Worm (Caenorhabditis elegans) whole organism, L4/young adult: ENCODE measurements around the gene C06E8.5.

Experiments
- W03F9.2 ChIP-seq: fragments of 150-350 bp; optimal IDR thresholded peaks from 2 replicates; lab custom pipeline; 2014; ENCODE audit warnings: missing biosample characterization, missing genetic modification characterization
- dao-5 ChIP-seq: sonication (generic microtip); optimal IDR thresholded peaks from 2 replicates; lab custom pipeline; 2016; ENCODE audit warnings: missing genotype, missing genetic modification characterization, moderate library complexity, missing compliant biosample characterization
- him-1 ChIP-seq: sonication (generic microtip); optimal IDR thresholded peaks from 2 replicates; lab custom pipeline; 2016; ENCODE audit warnings: missing genotype, missing genetic modification reagents, missing genetic modification characterization, missing compliant biosample characterization

C06E8.5 gene

ce11 chrIII:7005350-7005749 lies at the start of gene C06E8.5:
C06E8.5 (minus strand) TSS chrIII:7005450.
- TF ChIP-seq W03F9.2 = no peak
- TF ChIP-seq him-1 = no peak
- TF ChIP-seq dao-5 = no peak

DNA sequence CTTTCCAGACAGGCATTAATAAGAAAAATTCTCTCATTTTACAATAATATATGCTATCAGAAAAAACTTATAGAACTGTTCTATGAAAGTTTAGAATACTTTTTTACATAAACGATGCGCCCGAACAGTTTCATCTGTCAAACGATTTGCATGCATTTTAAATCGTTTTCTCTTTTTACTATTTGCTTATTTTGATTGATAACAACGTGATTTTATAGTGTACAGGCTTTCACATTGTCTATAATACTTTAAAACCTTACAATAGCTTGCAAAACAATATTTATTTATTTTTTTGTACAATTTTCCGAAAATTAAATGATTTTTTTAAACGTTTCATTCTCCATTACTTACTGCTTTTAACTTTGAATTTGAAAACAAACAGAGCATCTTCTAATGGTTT lies 40.4 kb upstream of the C06E8.5 start, which contains the start of gene R01H2.7:
TSS of gene R01H2.7 (minus strand) at position 101 of the 400 bp plus-strand sequence.
- TF ChIP-seq W03F9.2 = no peak
- no peak for TF ChIP-seq dao-5
- no peak for TF ChIP-seq him-1

DNA sequence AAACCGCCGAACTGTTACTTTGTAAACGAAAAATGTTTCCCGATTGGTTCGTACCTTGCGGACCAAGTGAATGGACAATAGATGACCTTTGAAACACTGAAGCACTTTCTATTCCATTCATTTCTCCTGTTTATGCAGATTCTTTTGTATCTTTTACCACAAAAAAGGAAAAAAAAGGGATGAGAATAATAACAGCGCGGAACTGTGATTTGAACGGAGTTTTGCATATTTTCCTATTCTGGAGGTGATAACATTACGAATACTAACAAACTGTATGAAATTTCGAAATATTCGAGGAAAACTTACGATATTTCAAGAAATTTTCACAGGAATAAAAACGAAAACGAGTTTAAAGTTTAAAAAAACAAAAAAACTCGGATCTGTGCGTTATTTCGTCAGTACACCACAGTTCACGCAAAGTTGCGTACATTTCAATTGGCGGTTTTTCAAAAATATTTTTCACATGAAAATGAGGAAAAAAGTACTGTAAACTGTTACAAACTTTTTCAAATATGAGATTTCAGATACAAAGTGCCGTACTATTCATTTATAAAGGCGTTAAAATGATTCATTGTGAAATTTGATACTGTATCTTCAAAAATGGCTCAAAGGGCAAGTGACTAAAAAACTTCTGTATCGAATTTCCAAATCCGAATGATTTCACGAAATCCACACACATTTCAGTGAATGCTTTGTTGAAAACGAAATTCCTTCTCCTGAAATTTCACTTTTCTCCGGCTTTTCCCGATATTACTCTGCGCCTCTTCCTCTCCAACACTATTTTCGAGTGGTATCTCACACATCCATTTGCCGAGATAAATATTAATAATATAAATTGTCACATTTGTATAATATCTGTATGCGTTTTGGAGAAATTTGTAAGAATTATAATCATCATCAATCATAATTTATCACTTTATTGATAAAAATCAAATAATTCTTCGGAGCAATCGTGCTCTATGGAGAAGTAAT lies 29.3 kb upstream of the C06E8.5 start:
- TF ChIP-seq W03F9.2 = no peak
- no peak for TF ChIP-seq him-1
- TF ChIP-seq dao-5 = no peak

- TF ChIP-seq dao-5 (no peak), him-1 (no peak), W03F9.2 (no peak)
Measured at ce11 chrIII:7032070-7032469, 26.8 kb upstream of the C06E8.5 start.

ce11 chrIII:7030044-7030804 lies 25.0 kb upstream of the C06E8.5 start:
- TF ChIP-seq him-1 = peak; percentile 50
- no peak for TF ChIP-seq W03F9.2

ce11 chrIII:7029105-7029504 lies 23.9 kb upstream of the C06E8.5 start, which contains the start of gene cyk-1:
cyk-1 (minus strand) TSS chrIII:7029205.
- no peak for TF ChIP-seq dao-5
- TF ChIP-seq W03F9.2 = no peak
- TF ChIP-seq him-1 = no peak

- TF ChIP-seq him-1 (no peak), dao-5 (no peak), W03F9.2 (no peak)
Measured at ce11 chrIII:7025839-7026238, 20.6 kb upstream of the C06E8.5 start.

DNA sequence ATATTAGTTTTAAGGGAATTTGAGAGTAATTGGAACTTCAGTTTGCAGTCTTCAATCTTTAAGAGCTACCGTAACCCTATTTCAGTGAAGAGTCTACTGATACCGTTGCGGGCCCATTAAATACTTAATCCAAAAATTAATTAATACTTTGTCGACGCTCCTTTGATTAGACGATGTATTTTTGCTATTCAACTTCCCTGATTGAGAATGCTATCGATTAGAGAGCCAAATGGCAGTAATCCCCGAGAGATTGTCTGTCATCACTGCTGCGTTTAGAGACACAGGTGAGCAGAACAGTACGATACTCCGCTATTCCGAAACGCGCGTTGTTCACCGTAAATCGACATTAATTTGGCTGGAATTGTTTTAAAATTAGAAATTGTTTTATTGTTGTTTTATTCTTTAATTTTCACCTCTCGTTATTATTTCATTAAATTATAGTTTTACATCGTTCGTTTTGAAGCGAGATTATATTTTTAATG lies 15.9 kb upstream of the C06E8.5 start, which contains the start of gene rfl-1:
TSS of gene rfl-1 (plus strand) at position 51 of the 482 bp plus-strand sequence.
- TF ChIP-seq him-1 (no peak), W03F9.2 (peak; percentile 37)

- no peak for TF ChIP-seq W03F9.2
- no peak for TF ChIP-seq him-1
- no peak for TF ChIP-seq dao-5
Measured at ce11 chrIII:7020500-7020899, 15.2 kb upstream of the C06E8.5 start, which contains the start of gene col-8. col-8 (minus strand) TSS chrIII:7020600.

DNA sequence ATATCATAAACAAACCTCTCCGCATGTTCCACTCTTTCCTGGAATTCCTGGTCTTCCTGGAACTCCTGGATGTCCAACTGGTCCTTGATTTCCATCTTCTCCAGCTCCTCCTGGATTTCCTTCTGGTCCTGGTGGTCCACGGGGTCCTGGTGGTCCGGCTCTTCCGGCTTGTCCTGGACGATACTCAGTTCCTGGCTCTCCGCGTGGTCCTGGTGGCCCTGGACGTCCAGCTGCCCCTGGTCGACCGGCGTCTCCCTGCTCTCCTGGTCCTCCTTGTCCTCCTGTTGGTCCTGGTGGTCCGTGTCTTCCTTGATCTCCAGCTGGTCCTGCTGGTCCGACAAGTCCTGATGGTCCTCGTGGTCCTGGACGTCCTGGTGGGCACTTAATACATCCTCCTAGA lies 14.5 kb upstream of the C06E8.5 start:
- no peak for TF ChIP-seq him-1
- TF ChIP-seq W03F9.2 = no peak
- no peak for TF ChIP-seq dao-5

ce11 chrIII:7013764-7014163 lies 8.5 kb upstream of the C06E8.5 start:
- no peak for TF ChIP-seq W03F9.2
- TF ChIP-seq him-1 = no peak
- no peak for TF ChIP-seq dao-5

DNA sequence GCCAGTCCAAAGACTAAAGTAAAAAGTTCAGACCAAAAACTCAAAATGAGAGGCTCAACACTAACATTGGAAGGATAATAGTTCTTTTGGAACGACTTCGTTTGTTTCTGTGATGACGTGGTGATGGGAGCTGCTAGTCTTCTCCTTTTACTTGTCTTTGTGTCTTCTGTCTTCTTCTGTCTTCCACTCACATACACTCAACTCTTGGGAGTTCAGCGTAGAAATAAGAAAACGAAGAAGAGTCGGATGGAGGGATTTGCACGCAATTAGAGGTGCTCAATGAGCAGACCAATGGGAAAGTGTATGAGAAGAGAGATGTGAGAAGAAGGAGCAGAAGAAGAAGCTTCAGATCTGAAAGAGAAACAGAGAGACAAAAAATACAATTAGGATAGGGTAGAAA lies 6.8 kb upstream of the C06E8.5 start:
- no peak for TF ChIP-seq W03F9.2
- TF ChIP-seq him-1 = no peak
- no peak for TF ChIP-seq dao-5

ce11 chrIII:7008836-7009235 lies 3.6 kb upstream of the C06E8.5 start, which contains the start of gene lgc-38:
lgc-38 (plus strand) TSS chrIII:7009136.
- TF ChIP-seq him-1 (no peak), dao-5 (no peak), W03F9.2 (no peak)

DNA sequence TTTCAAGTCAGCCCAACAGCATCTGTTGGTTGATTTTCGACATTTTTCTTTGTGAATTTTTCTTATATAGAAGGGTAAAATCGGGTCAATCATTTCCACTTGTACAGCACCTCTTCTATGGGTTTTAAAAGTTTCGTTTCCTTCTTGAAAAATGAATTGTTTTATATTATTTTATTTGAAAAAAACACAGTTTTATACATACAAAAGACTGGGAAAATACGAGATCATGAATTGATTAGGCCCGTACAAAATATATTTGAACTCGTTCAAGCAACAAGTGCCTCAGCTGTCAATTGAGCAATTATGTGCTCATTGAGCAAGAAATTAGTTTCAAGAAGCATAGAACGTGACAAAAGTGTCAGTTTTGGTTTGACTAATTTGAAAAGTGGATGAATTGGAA lies 3.1 kb downstream of the C06E8.5 start:
- no peak for TF ChIP-seq W03F9.2
- TF ChIP-seq dao-5 = no peak
- TF ChIP-seq him-1 = no peak

- TF ChIP-seq him-1 = no peak
- TF ChIP-seq dao-5 = no peak
- TF ChIP-seq W03F9.2 = no peak
Measured at ce11 chrIII:6993179-6993578, 12.1 kb downstream of the C06E8.5 start.
